Worm (Caenorhabditis elegans): Measurements from ENCODE around the gene stip-1.

- TF ChIP-seq ztf-11 (tag; optimal IDR thresholded peaks at IDR 0.05) (no peak), zag-1 (tag; optimal IDR thresholded peaks at IDR 0.05) (no peak), snpc-4 (tag; optimal IDR thresholded peaks at IDR 0.05) (no peak), egl-27 (tag; optimal IDR thresholded peaks at IDR 0.05) (no peak), nhr-12 (tag; optimal IDR thresholded peaks at IDR 0.05) (no peak), dpl-1 (GFP tag; optimal IDR thresholded peaks at IDR 0.05) (no peak), lin-39 (tag; optimal IDR thresholded peaks at IDR 0.05) (no peak), unc-62 (GFP tag; optimal IDR thresholded peaks at IDR 0.05) (no peak), unc-86 (tag; optimal IDR thresholded peaks at IDR 0.05) (no peak), unc-130 (tag; optimal IDR thresholded peaks at IDR 0.05) (no peak)
Measured at ce11 chrII:10390854-10391253, 41.0 kb upstream of the stip-1 start, which contains the start of the genes T09F3.2 and T09F3.7.
